Comparison of ENCODE assay signal across 5 fruit fly cellular contexts in genomic region chr3L:6823785-6824473, dm6.
TF ChIP-seq lines count a peak whose summit lies in the region.

No protein-coding gene starts in this region.

- peak; percentile 30 for TF ChIP-seq CTCF in whole organism, embryonic (GFP tag; optimal IDR thresholded peaks at IDR 0.05; lab: Kevin White, UChicago)

TF ChIP-seq in whole organism, adult, 20 proteins besides CTCF, POLR2A, EP300 and RAD21:
- peak; percentile 14 for TF ChIP-seq CG7045 (GFP tag; optimal IDR thresholded peaks at IDR 0.05; lab: Kevin White, UChicago)
- TF ChIP-seq kay (GFP tag; lab: Kevin White, UChicago; ENCODE audit: borderline replicate concordance): no peak

TF ChIP-seq in whole organism, embryonic, 481 proteins besides CTCF, POLR2A, EP300 and RAD21 (continues in another document):
- TF ChIP-seq Ravus (GFP tag; IDR thresholded peaks at IDR 0.05; lab: Robert Waterston, UW) (peak; percentile 63), tup (GFP tag; optimal IDR thresholded peaks at IDR 0.05; lab: Kevin White, UChicago) (peak; percentile 25), CG13624 (GFP tag; optimal IDR thresholded peaks at IDR 0.05; lab: Kevin White, UChicago) (no peak), vnd (GFP tag; IDR thresholded peaks at IDR 0.05; lab: Robert Waterston, UW; ENCODE audit: partially characterized antibody) (no peak), CG9437 (GFP tag; optimal IDR thresholded peaks at IDR 0.05; lab: Kevin White, UChicago) (peak; percentile 73), pum (GFP tag; optimal IDR thresholded peaks at IDR 0.05; lab: Kevin White, UChicago) (no peak), lmd (GFP tag; IDR thresholded peaks at IDR 0.05; lab: Robert Waterston, UW) (peak; percentile 90), Ada2b (GFP tag; IDR thresholded peaks at IDR 0.05; lab: Robert Waterston, UW) (peak; percentile 91), CG6254 (GFP tag; optimal IDR thresholded peaks at IDR 0.05; lab: Kevin White, UChicago) (peak; percentile 79), CG9876 (GFP tag; optimal IDR thresholded peaks at IDR 0.05; lab: Kevin White, UChicago) (no peak), gt (GFP tag; IDR thresholded peaks at IDR 0.05; lab: Robert Waterston, UW) (peak; percentile 71), sisA (GFP tag; IDR thresholded peaks at IDR 0.05; lab: Robert Waterston, UW) (peak; percentile 88), CG32772 (GFP tag; IDR thresholded peaks at IDR 0.05; lab: Robert Waterston, UW) (peak; percentile 87), dmrt11E (tag; optimal IDR thresholded peaks at IDR 0.05; lab: Kevin White, UChicago) (peak; percentile 92), CG8944 (GFP tag; optimal IDR thresholded peaks at IDR 0.05; lab: Kevin White, UChicago) (peak; percentile 0), CG5953 (GFP tag; IDR thresholded peaks at IDR 0.05; lab: Robert Waterston, UW) (peak; percentile 55; the same call in 1 of the 2 replicates), otp (GFP tag; IDR thresholded peaks at IDR 0.05; lab: Robert Waterston, UW) (peak; percentile 90), CG1024 (GFP tag; IDR thresholded peaks at IDR 0.05; lab: Robert Waterston, UW) (peak; percentile 72), Drgx (GFP tag; IDR thresholded peaks at IDR 0.05; lab: Robert Waterston, UW) (peak; percentile 86), Hr3 (GFP tag; optimal IDR thresholded peaks at IDR 0.05; lab: Kevin White, UChicago) (peak; percentile 78), CG4424 (GFP tag; optimal IDR thresholded peaks at IDR 0.05; lab: Kevin White, UChicago) (peak; percentile 87), NFAT (GFP tag; IDR thresholded peaks at IDR 0.05; lab: Robert Waterston, UW) (peak; percentile 39; the same call in 1 of the 2 replicates)

TF ChIP-seq in whole organism, prepupa, 60 proteins besides CTCF, POLR2A, EP300 and RAD21 (continues in another document):
- TF ChIP-seq CG11294 (GFP tag; IDR thresholded peaks at IDR 0.05; lab: Robert Waterston, UW): peak; percentile 73
- TF ChIP-seq CG3919 (GFP tag; optimal IDR thresholded peaks at IDR 0.05; lab: Kevin White, UChicago): peak; percentile 63
- peak; percentile 86 for TF ChIP-seq CG8119 (GFP tag; IDR thresholded peaks at IDR 0.05; lab: Robert Waterston, UW)
- no peak for TF ChIP-seq CG31627 (GFP tag; optimal IDR thresholded peaks at IDR 0.05; lab: Kevin White, UChicago)
- TF ChIP-seq CG15336 (GFP tag; IDR thresholded peaks at IDR 0.05; lab: Robert Waterston, UW): peak; percentile 91
- TF ChIP-seq Sox15 (GFP tag; optimal IDR thresholded peaks at IDR 0.05; lab: Kevin White, UChicago): no peak
- peak; percentile 46 for TF ChIP-seq fd59A (GFP tag; optimal IDR thresholded peaks at IDR 0.05; lab: Kevin White, UChicago)
- TF ChIP-seq spab (GFP tag; optimal IDR thresholded peaks at IDR 0.05; lab: Kevin White, UChicago): peak; percentile 63
- no peak for TF ChIP-seq CG16779 (tag; optimal IDR thresholded peaks at IDR 0.05; lab: Kevin White, UChicago)
- TF ChIP-seq CG8632 (GFP tag; optimal IDR thresholded peaks at IDR 0.05; lab: Kevin White, UChicago): peak; percentile 15
- TF ChIP-seq Lpt (GFP tag; optimal IDR thresholded peaks at IDR 0.05; lab: Kevin White, UChicago): peak; percentile 64
- peak; percentile 43 for TF ChIP-seq CG6276 (GFP tag; optimal IDR thresholded peaks at IDR 0.05; lab: Kevin White, UChicago)
- TF ChIP-seq Hr4 (GFP tag; optimal IDR thresholded peaks at IDR 0.05; lab: Kevin White, UChicago): peak; percentile 24
- TF ChIP-seq Ets21C (GFP tag; optimal IDR thresholded peaks at IDR 0.05; lab: Kevin White, UChicago): no peak
- TF ChIP-seq CG6808 (GFP tag; optimal IDR thresholded peaks at IDR 0.05; lab: Kevin White, UChicago): peak; percentile 56
- peak; percentile 36 for TF ChIP-seq achi (GFP tag; optimal IDR thresholded peaks at IDR 0.05; lab: Kevin White, UChicago)
- no peak for TF ChIP-seq CG6854 (GFP tag; optimal IDR thresholded peaks at IDR 0.05; lab: Kevin White, UChicago)
- no peak for TF ChIP-seq Met (GFP tag; optimal IDR thresholded peaks at IDR 0.05; lab: Kevin White, UChicago)
- peak; percentile 4 for TF ChIP-seq CG34406 (GFP tag; optimal IDR thresholded peaks at IDR 0.05; lab: Kevin White, UChicago)
- peak; percentile 16 for TF ChIP-seq CG6792 (GFP tag; optimal IDR thresholded peaks at IDR 0.05; lab: Kevin White, UChicago)
- peak; percentile 41 for TF ChIP-seq CG4318 (GFP tag; optimal IDR thresholded peaks at IDR 0.05; lab: Kevin White, UChicago)
- no peak for TF ChIP-seq Smox (GFP tag; optimal IDR thresholded peaks at IDR 0.05; lab: Kevin White, UChicago)
- TF ChIP-seq CG11902 (GFP tag; optimal IDR thresholded peaks at IDR 0.05; lab: Kevin White, UChicago): no peak

TF ChIP-seq in whole organism, pupa, 21 proteins besides CTCF, POLR2A, EP300 and RAD21:
- TF ChIP-seq Pif1B (GFP tag; optimal IDR thresholded peaks at IDR 0.05; lab: Kevin White, UChicago): no peak
- TF ChIP-seq CG8301 (tag; optimal IDR thresholded peaks at IDR 0.05; lab: Kevin White, UChicago): peak; percentile 75
- TF ChIP-seq CG14655 (GFP tag; optimal IDR thresholded peaks at IDR 0.05; lab: Kevin White, UChicago): peak; percentile 81
- TF ChIP-seq EcR (GFP tag; optimal IDR thresholded peaks at IDR 0.05; lab: Kevin White, UChicago): peak; percentile 16
- no peak for TF ChIP-seq Snoo (tag; optimal IDR thresholded peaks at IDR 0.05; lab: Kevin White, UChicago)
- TF ChIP-seq Ets98B (GFP tag; IDR thresholded peaks at IDR 0.05; lab: Robert Waterston, UW): peak; percentile 73
- TF ChIP-seq rn (GFP tag; IDR thresholded peaks at IDR 0.05; lab: Robert Waterston, UW): peak; percentile 57; the same call in 1 of the 2 replicates
- peak; percentile 76 for TF ChIP-seq CG15710 (tag; optimal IDR thresholded peaks at IDR 0.05; lab: Kevin White, UChicago)
- TF ChIP-seq Pif1A (GFP tag; optimal IDR thresholded peaks at IDR 0.05; lab: Kevin White, UChicago): peak; percentile 43
- peak; percentile 81 for TF ChIP-seq fd96Ca (GFP tag; IDR thresholded peaks at IDR 0.05; lab: Robert Waterston, UW)
- peak; percentile 48 for TF ChIP-seq CG34367 (tag; optimal IDR thresholded peaks at IDR 0.05; lab: Kevin White, UChicago)
- TF ChIP-seq CG17806 (tag; optimal IDR thresholded peaks at IDR 0.05; lab: Kevin White, UChicago): peak; percentile 76
- peak; percentile 17 for TF ChIP-seq gl (tag; optimal IDR thresholded peaks at IDR 0.05; lab: Kevin White, UChicago)
- peak; percentile 49; the same call in 1 of the 2 replicates for TF ChIP-seq CG10348 (GFP tag; IDR thresholded peaks at IDR 0.05; lab: Robert Waterston, UW)
- peak; percentile 88 for TF ChIP-seq CG4496 (GFP tag; IDR thresholded peaks at IDR 0.05; lab: Robert Waterston, UW)
- peak; percentile 75 for TF ChIP-seq CG12605 (GFP tag; IDR thresholded peaks at IDR 0.05; lab: Robert Waterston, UW)
- peak; percentile 73 for TF ChIP-seq CG13204 (GFP tag; optimal IDR thresholded peaks at IDR 0.05; lab: Kevin White, UChicago)
- TF ChIP-seq CG32121 (GFP tag; IDR thresholded peaks at IDR 0.05; lab: Robert Waterston, UW): peak; percentile 83
- peak; percentile 78 for TF ChIP-seq CG9948 (tag; optimal IDR thresholded peaks at IDR 0.05; lab: Kevin White, UChicago)
- no peak for TF ChIP-seq D1 (tag; optimal IDR thresholded peaks at IDR 0.05; lab: Kevin White, UChicago)
- peak; percentile 78 for TF ChIP-seq CG8159 (tag; optimal IDR thresholded peaks at IDR 0.05; lab: Kevin White, UChicago)
TF ChIP-seq in whole organism, pupa: peak in this region for 18.

TF ChIP-seq in whole organism, wandering third instar larva, 38 proteins besides CTCF, POLR2A, EP300 and RAD21:
- no peak for TF ChIP-seq usp (GFP tag; optimal IDR thresholded peaks at IDR 0.05; lab: Kevin White, UChicago)
- TF ChIP-seq psq (GFP tag; optimal IDR thresholded peaks at IDR 0.05; lab: Kevin White, UChicago): peak; percentile 6
- TF ChIP-seq foxo (GFP tag; optimal IDR thresholded peaks at IDR 0.05; lab: Kevin White, UChicago): peak in 1 of 2 experiments; percentile 38
- TF ChIP-seq rgr (GFP tag; optimal IDR thresholded peaks at IDR 0.05; lab: Kevin White, UChicago): peak; percentile 15
- no peak for TF ChIP-seq lola (GFP tag; optimal IDR thresholded peaks at IDR 0.05; lab: Kevin White, UChicago)
- TF ChIP-seq h (GFP tag; optimal IDR thresholded peaks at IDR 0.05; lab: Kevin White, UChicago): peak; percentile 19
- TF ChIP-seq sv (GFP tag; optimal IDR thresholded peaks at IDR 0.05; lab: Kevin White, UChicago): peak; percentile 46
- TF ChIP-seq Dif (GFP tag; optimal IDR thresholded peaks at IDR 0.05; lab: Kevin White, UChicago; ENCODE audit: partially characterized antibody): no peak
- TF ChIP-seq fru (GFP tag; optimal IDR thresholded peaks at IDR 0.05; lab: Kevin White, UChicago): peak; percentile 2
- TF ChIP-seq Sp1 (GFP tag; optimal IDR thresholded peaks at IDR 0.05; lab: Kevin White, UChicago): no peak
- no peak for TF ChIP-seq Abd-B (GFP tag; optimal IDR thresholded peaks at IDR 0.05; lab: Kevin White, UChicago)
